Fruit fly (Drosophila melanogaster) whole organism, embryonic: ENCODE data around the gene nst.
A peak's percentile ranks its signal among the peaks of the same experiment; 100 is the strongest.

Experiments used
- CG10267 ChIP-seq: fragments of 200-800 bp; sonication (Bioruptor generic); optimal IDR thresholded peaks from 2 replicates; lab custom pipeline; 2018; ENCODE audit warnings: missing biosample characterization, mild to moderate bottlenecking, missing genetic modification characterization, moderate library complexity
- CG10431 ChIP-seq: fragments of 200-800 bp; sonication (Bioruptor generic); optimal IDR thresholded peaks from 3 replicates; lab custom pipeline; 2018; ENCODE audit warnings: missing biosample characterization, mild to moderate bottlenecking, missing genetic modification characterization
- CG12104 ChIP-seq: fragments of 200-800 bp; sonication (Bioruptor generic); optimal IDR thresholded peaks from 3 replicates; lab custom pipeline; 2016; ENCODE audit warnings: missing biosample characterization, missing genetic modification characterization
- CG12769 ChIP-seq: fragments of 200-800 bp; sonication (Bioruptor generic); optimal IDR thresholded peaks from 2 replicates; lab custom pipeline; 2019; ENCODE audit warnings: missing biosample characterization, mild to moderate bottlenecking, missing genetic modification characterization, moderate library complexity
- CG13775 ChIP-seq: fragments of 200-800 bp; sonication (Bioruptor generic); optimal IDR thresholded peaks from 3 replicates; lab custom pipeline; 2017; ENCODE audit warnings: missing biosample characterization, mild to moderate bottlenecking, missing genetic modification characterization
- CG14441 ChIP-seq: fragments of 200-800 bp; sonication (Bioruptor generic); IDR thresholded peaks from 2 replicates; pipeline ENCODE4 v1.3.6; 2022; ENCODE audit warnings: missing biosample characterization, missing genetic modification characterization
- CG1602 ChIP-seq: fragments of 200-800 bp; sonication (Bioruptor generic); optimal IDR thresholded peaks from 3 replicates; lab custom pipeline; 2016; ENCODE audit warnings: missing biosample characterization, missing genetic modification characterization
- CG18599 ChIP-seq: fragments of 200-800 bp; sonication (Bioruptor generic); optimal IDR thresholded peaks from 3 replicates; lab custom pipeline; 2017; ENCODE audit warnings: missing biosample characterization, missing genetic modification characterization, mild to moderate bottlenecking, moderate library complexity, missing genetic modification reagents
- CG4820 ChIP-seq: fragments of 200-800 bp; sonication (Bioruptor generic); optimal IDR thresholded peaks from 3 replicates; lab custom pipeline; 2016; ENCODE audit warnings: missing biosample characterization, missing genetic modification characterization
- CG4854 ChIP-seq: fragments of 200-800 bp; sonication (Bioruptor generic); optimal IDR thresholded peaks from 2 replicates; lab custom pipeline; 2016; ENCODE audit warnings: missing biosample characterization, missing genetic modification characterization, inconsistent platforms
- CG5953 ChIP-seq: fragments of 200-800 bp; sonication (Bioruptor generic); IDR thresholded peaks from 2 replicates; pipeline ENCODE4 v1.3.6; 2022; ENCODE audit warnings: missing biosample characterization, missing genetic modification characterization
- CG6654 ChIP-seq: fragments of 200-800 bp; sonication (Bioruptor generic); optimal IDR thresholded peaks from 2 replicates; lab custom pipeline; 2017; ENCODE audit warnings: missing biosample characterization, mild to moderate bottlenecking, missing genetic modification characterization
- CG6689 ChIP-seq: fragments of 200-800 bp; sonication (Bioruptor generic); IDR thresholded peaks from 2 replicates; pipeline ENCODE4 v1.3.6; 2022; ENCODE audit warnings: missing biosample characterization, missing genetic modification characterization
- CG6791 ChIP-seq: fragments of 200-800 bp; sonication (Bioruptor generic); IDR thresholded peaks from 3 replicates; pipeline ENCODE4 v1.3.6; 2022; ENCODE audit warnings: missing biosample characterization, missing genetic modification characterization; ENCODE audit not compliant: partially characterized antibody
- CG7357 ChIP-seq: fragments of 200-800 bp; sonication (Bioruptor generic); IDR thresholded peaks from 3 replicates; pipeline ENCODE4 v1.3.6; 2022; ENCODE audit warnings: missing biosample characterization, missing genetic modification characterization
- D19B ChIP-seq: fragments of 200-800 bp; sonication (Bioruptor generic); optimal IDR thresholded peaks from 2 replicates; lab custom pipeline; 2017; ENCODE audit warnings: missing biosample characterization, mild to moderate bottlenecking, missing genetic modification characterization
- Doc2 ChIP-seq: fragments of 200-800 bp; sonication (Bioruptor generic); IDR thresholded peaks from 2 replicates; pipeline ENCODE4 v1.3.6; 2022; ENCODE audit warnings: missing biosample characterization, missing genetic modification characterization
- Doc3 ChIP-seq: fragments of 200-800 bp; sonication (Bioruptor generic); IDR thresholded peaks from 3 replicates; pipeline ENCODE4 v1.3.6; 2022; ENCODE audit warnings: missing biosample characterization, missing genetic modification characterization; ENCODE audit not compliant: partially characterized antibody
- Eip74EF ChIP-seq, 2 experiments: fragments of 200-800 bp in 1 of 2; fragments of >200 bp in 1 of 2; sonication (Bioruptor generic) in 1 of 2; optimal IDR thresholded peaks; 2 replicates each; lab custom pipeline; 2017 to 2019; ENCODE audit warnings: missing biosample characterization in 2 of 2, missing genetic modification characterization in 2 of 2, mild to moderate bottlenecking in 1 of 2, moderate library complexity in 1 of 2
- H2.0 ChIP-seq: fragments of 200-800 bp; sonication (Bioruptor generic); IDR thresholded peaks from 2 replicates; pipeline ENCODE4 v1.3.6; 2022; ENCODE audit warnings: missing biosample characterization, missing genetic modification characterization
- HHEX ChIP-seq: fragments of 200-800 bp; sonication (Bioruptor generic); optimal IDR thresholded peaks from 3 replicates; lab custom pipeline; 2017; ENCODE audit warnings: missing biosample characterization, mild to moderate bottlenecking, missing genetic modification characterization, missing genetic modification reagents
- HmgZ ChIP-seq: fragments of 200-800 bp; sonication (Bioruptor generic); optimal IDR thresholded peaks from 2 replicates; lab custom pipeline; 2018; ENCODE audit warnings: missing biosample characterization, mild to moderate bottlenecking, missing genetic modification characterization
- Lim3 ChIP-seq: fragments of 200-800 bp; sonication (Bioruptor generic); IDR thresholded peaks from 2 replicates; pipeline ENCODE4 v1.3.6; 2022; ENCODE audit warnings: missing biosample characterization, missing genetic modification characterization
- Lpt ChIP-seq: fragments of >200 bp; optimal IDR thresholded peaks from 2 replicates; lab custom pipeline; 2018; ENCODE audit warnings: missing biosample characterization, missing genetic modification characterization
- MTF-1 ChIP-seq: fragments of 200-800 bp; sonication (Bioruptor generic); optimal IDR thresholded peaks from 2 replicates; lab custom pipeline; 2018; ENCODE audit warnings: missing biosample characterization, mild to moderate bottlenecking, missing genetic modification characterization, borderline replicate concordance
- Oaz ChIP-seq: fragments of 200-800 bp; sonication (Bioruptor generic); IDR thresholded peaks from 2 replicates; pipeline ENCODE4 v1.3.6; 2022; ENCODE audit warnings: missing biosample characterization, missing genetic modification characterization
- Oli ChIP-seq: fragments of 200-800 bp; sonication (Bioruptor generic); optimal IDR thresholded peaks from 2 replicates; lab custom pipeline; 2018; ENCODE audit warnings: missing biosample characterization, mild to moderate bottlenecking, missing genetic modification characterization, moderate library complexity
- Opbp ChIP-seq: fragments of 200-800 bp; sonication (Bioruptor generic); IDR thresholded peaks from 3 replicates; pipeline ENCODE4 v1.3.6; 2022; ENCODE audit warnings: missing biosample characterization, missing genetic modification characterization; ENCODE audit not compliant: partially characterized antibody
- Poxn ChIP-seq: fragments of 200-800 bp; sonication (Bioruptor generic); IDR thresholded peaks from 2 replicates; pipeline ENCODE4 v1.3.6; 2022; ENCODE audit warnings: missing biosample characterization, missing genetic modification characterization
- Ravus ChIP-seq: fragments of 200-800 bp; sonication (Bioruptor generic); IDR thresholded peaks from 2 replicates; pipeline ENCODE4 v1.3.6; 2022; ENCODE audit warnings: missing biosample characterization, missing genetic modification characterization
- Rfx ChIP-seq: fragments of 200-800 bp; sonication (Bioruptor generic); IDR thresholded peaks from 2 replicates; pipeline ENCODE4 v1.3.6; 2022; ENCODE audit warnings: missing biosample characterization, missing genetic modification characterization
- Sox102F ChIP-seq: fragments of 200-800 bp; sonication (Bioruptor generic); optimal IDR thresholded peaks from 2 replicates; lab custom pipeline; 2018; ENCODE audit warnings: missing biosample characterization, mild to moderate bottlenecking, missing genetic modification characterization, moderate library complexity
- Sry-β ChIP-seq: fragments of 200-800 bp; sonication (Bioruptor generic); optimal IDR thresholded peaks from 2 replicates; lab custom pipeline; 2018; ENCODE audit warnings: missing biosample characterization, mild to moderate bottlenecking, missing genetic modification characterization, moderate library complexity
- YL-1 ChIP-seq: fragments of 200-800 bp; sonication (Bioruptor generic); optimal IDR thresholded peaks from 3 replicates; lab custom pipeline; 2017; ENCODE audit warnings: missing biosample characterization, mild to moderate bottlenecking, missing genetic modification characterization
- da ChIP-seq: fragments of 200-800 bp; sonication (Bioruptor generic); optimal IDR thresholded peaks from 2 replicates; lab custom pipeline; 2016; ENCODE audit warnings: missing biosample characterization, missing genetic modification characterization
- dmrt99B ChIP-seq: fragments of 200-800 bp; sonication (Bioruptor generic); optimal IDR thresholded peaks from 2 replicates; lab custom pipeline; 2018; ENCODE audit warnings: missing biosample characterization, mild to moderate bottlenecking, missing genetic modification characterization, moderate library complexity
- hbn ChIP-seq: fragments of 200-800 bp; sonication (Bioruptor generic); IDR thresholded peaks from 2 replicates; pipeline ENCODE4 v1.3.6; 2022; ENCODE audit warnings: missing biosample characterization, missing genetic modification characterization; ENCODE audit not compliant: partially characterized antibody
- hkb ChIP-seq, 2 experiments: fragments of 200-800 bp in 1 of 2; fragments of >200 bp in 1 of 2; sonication (Bioruptor generic) in 1 of 2; IDR thresholded peaks in 1 of 2; optimal IDR thresholded peaks in 1 of 2; 2 replicates each; pipeline versions ENCODE4 v1.3.6 to Lab custom; 2017 to 2022; ENCODE audit warnings: missing biosample characterization in 1 of 2, missing genetic modification characterization in 1 of 2
- lmd ChIP-seq: fragments of 200-800 bp; sonication (Bioruptor generic); IDR thresholded peaks from 2 replicates; pipeline ENCODE4 v1.3.6; 2022; ENCODE audit warnings: missing biosample characterization, missing genetic modification characterization
- nau ChIP-seq: fragments of 200-800 bp; sonication (Bioruptor generic); optimal IDR thresholded peaks from 3 replicates; lab custom pipeline; 2017; ENCODE audit warnings: missing biosample characterization, mild to moderate bottlenecking, missing genetic modification characterization, missing genetic modification reagents
- nmo ChIP-seq: fragments of 200-800 bp; sonication (Bioruptor generic); optimal IDR thresholded peaks from 2 replicates; lab custom pipeline; 2018; ENCODE audit warnings: missing biosample characterization, mild to moderate bottlenecking, missing genetic modification characterization, moderate library complexity
- peb ChIP-seq: fragments of 200-800 bp; sonication (Bioruptor generic); IDR thresholded peaks from 2 replicates; pipeline ENCODE4 v1.3.6; 2022; ENCODE audit warnings: missing biosample characterization, missing genetic modification characterization
- phol ChIP-seq: fragments of 200-800 bp; sonication (Bioruptor generic); optimal IDR thresholded peaks from 3 replicates; lab custom pipeline; 2018; ENCODE audit warnings: missing biosample characterization, mild to moderate bottlenecking, missing genetic modification characterization, moderate library complexity
- sens-2 ChIP-seq: fragments of 200-800 bp; sonication (Bioruptor generic); IDR thresholded peaks from 2 replicates; pipeline ENCODE4 v1.3.6; 2022; ENCODE audit warnings: missing biosample characterization, missing genetic modification characterization
- slou ChIP-seq: fragments of 200-800 bp; sonication (Bioruptor generic); optimal IDR thresholded peaks from 3 replicates; lab custom pipeline; 2016; ENCODE audit warnings: missing biosample characterization, missing genetic modification characterization
- sna ChIP-seq: fragments of 200-800 bp; sonication (Bioruptor generic); IDR thresholded peaks from 2 replicates; pipeline ENCODE4 v1.3.6; 2022; ENCODE audit warnings: missing biosample characterization, missing genetic modification characterization; ENCODE audit not compliant: partially characterized antibody
- sug ChIP-seq: fragments of 200-800 bp; optimal IDR thresholded peaks from 2 replicates; lab custom pipeline; 2019; ENCODE audit warnings: missing biosample characterization, mild to moderate bottlenecking, missing genetic modification characterization, moderate library complexity

The nst gene

DNA sequence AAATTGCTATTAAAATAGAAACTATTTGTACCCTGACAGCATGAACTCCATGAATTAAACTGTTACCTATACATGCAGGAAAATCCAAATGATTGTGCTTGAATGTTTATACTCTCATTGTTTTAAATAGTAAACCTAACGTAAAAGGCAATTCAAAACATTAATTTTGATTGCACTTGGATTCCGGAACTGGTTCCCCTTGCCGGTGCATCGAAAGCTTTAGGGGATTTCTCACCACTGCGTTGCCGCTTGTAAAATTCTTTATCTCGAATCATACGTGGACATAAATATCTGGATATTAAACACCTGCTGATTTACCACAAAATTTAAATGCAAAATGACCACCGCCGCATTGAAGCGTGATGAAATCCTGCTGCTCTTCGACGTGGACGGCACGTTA lies 4.3 kb upstream of the nst start, which contains the start of gene Pmm2 (continued):
- TF ChIP-seq phol (tag; lab: Kevin White, UChicago): no peak
- TF ChIP-seq hbn: no peak
- TF ChIP-seq CG5953: no peak
- no peak for TF ChIP-seq Doc2 (GFP tag; lab: Robert Waterston, UW)
- no peak for TF ChIP-seq CG13775
- no peak for TF ChIP-seq sug (tag; lab: Kevin White, UChicago)
- TF ChIP-seq hkb (optimal IDR thresholded peaks at IDR 0.05; lab: Kevin White, UChicago): no peak
- TF ChIP-seq hkb (GFP tag; IDR thresholded peaks at IDR 0.05; lab: Robert Waterston, UW): 0 out of 2 replicates have a peak, but pooled peaks have one; percentile 7
- TF ChIP-seq Sox102F (GFP tag; lab: Kevin White, UChicago): no peak
- no peak for TF ChIP-seq lmd (GFP tag; lab: Robert Waterston, UW)
- no peak for TF ChIP-seq CG6689
- TF ChIP-seq Oli (tag; lab: Kevin White, UChicago): no peak
- TF ChIP-seq peb (GFP tag; lab: Robert Waterston, UW): no peak
- TF ChIP-seq sna (GFP tag; lab: Robert Waterston, UW): no peak
- no peak for TF ChIP-seq Doc3 (GFP tag; lab: Robert Waterston, UW)
- no peak for TF ChIP-seq Oaz (GFP tag; lab: Robert Waterston, UW)
- no peak for TF ChIP-seq CG14441 (GFP tag; lab: Robert Waterston, UW)
- TF ChIP-seq Sry-β: no peak
- no peak for TF ChIP-seq Rfx (GFP tag; lab: Robert Waterston, UW)

DNA sequence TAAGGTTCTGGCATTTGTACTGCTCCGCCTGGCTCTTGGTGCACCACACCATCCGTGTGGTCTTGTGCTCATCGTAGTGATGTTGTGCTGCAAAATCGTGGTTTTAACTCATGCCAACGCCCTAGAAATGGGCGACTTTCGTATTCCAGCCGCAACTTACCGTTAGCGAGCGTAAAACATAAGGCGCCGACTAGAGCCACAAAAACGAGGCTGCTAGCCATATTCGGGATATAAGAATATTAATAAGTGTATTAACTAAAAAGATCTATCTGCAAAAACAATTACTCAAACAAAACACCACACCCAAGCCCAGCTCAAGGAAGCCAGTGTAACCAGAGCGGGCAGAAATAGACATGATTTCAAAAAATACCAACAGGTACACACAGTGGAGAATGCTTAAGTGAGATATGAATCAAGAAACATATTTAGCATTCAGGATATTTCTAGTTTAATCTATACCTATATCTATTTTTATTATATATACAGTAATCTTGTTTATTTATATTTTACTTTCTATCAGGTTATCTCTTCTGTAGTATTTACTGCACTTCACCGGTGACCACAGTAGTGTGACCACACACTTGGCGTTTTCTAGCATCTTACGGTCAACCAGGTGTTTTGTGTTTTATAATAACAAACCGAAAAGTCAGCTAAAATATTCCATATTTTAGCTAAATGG lies 3.6 kb upstream of the nst start, which contains the start of the genes Tsf2 and CG34242:
Tsf2 (minus strand) TSS at position 333 of the 679 bp plus-strand sequence.
CG34242 (plus strand) TSS at position 605 of the 679 bp plus-strand sequence.
- TF ChIP-seq CG7357 (GFP tag; lab: Robert Waterston, UW) (peak; percentile 91), CG4854 (peak; percentile 18), CG6654 (GFP tag; lab: Kevin White, UChicago) (peak; percentile 49), Doc3 (GFP tag; lab: Robert Waterston, UW) (no peak), CG4820 (peak; percentile 86), D19B (GFP tag; lab: Kevin White, UChicago) (no peak), H2.0 (no peak), MTF-1 (peak; percentile 39), CG10431 (GFP tag; lab: Kevin White, UChicago) (no peak), HHEX (peak; percentile 74), CG1602 (GFP tag; lab: Kevin White, UChicago) (peak; percentile 3), da (no peak), sens-2 (peak; percentile 78; the same call in 1 of the 2 replicates), Opbp (no peak), Lim3 (GFP tag; lab: Robert Waterston, UW) (peak; percentile 59; the same call in 1 of the 2 replicates), nmo (GFP tag; lab: Kevin White, UChicago) (peak; percentile 65), HmgZ (peak; percentile 11), Ravus (peak; percentile 50; the same call in 1 of the 2 replicates), nau (GFP tag; lab: Kevin White, UChicago) (peak; percentile 51), CG12104 (peak; percentile 45), slou (GFP tag; lab: Kevin White, UChicago) (no peak), CG6791 (no peak), YL-1 (GFP tag; lab: Kevin White, UChicago) (peak; percentile 87), CG18599 (no peak), Eip74EF (GFP tag; optimal IDR thresholded peaks at IDR 0.05; lab: Kevin White, UChicago) (peak in 1 of 2 experiments; percentile 33), CG12769 (no peak), CG10267 (tag; lab: Kevin White, UChicago) (peak; percentile 51), dmrt99B (peak; percentile 81), Poxn (GFP tag; lab: Robert Waterston, UW) (peak; percentile 31; the same call in 1 of the 2 replicates), Lpt (GFP tag; lab: Kevin White, UChicago) (no peak)
